Worm (Caenorhabditis elegans) whole organism, young adult: ENCODE results near the gene K09H11.11.

Source experiments
- C06A6.2 ChIP-seq: fragments of 200-800 bp; sonication (Bioruptor generic); conservative IDR thresholded peaks from 2 replicates; pipeline ENCODE4 v1.3.6; 2022; ENCODE audit warnings: missing genetic modification characterization, missing compliant biosample characterization
- C17E4.6 ChIP-seq: fragments of 200-800 bp; sonication (Bioruptor generic); IDR thresholded peaks from 2 replicates; pipeline ENCODE4 v1.3.6; 2022; ENCODE audit warnings: missing genetic modification reagents, missing genetic modification characterization, missing compliant biosample characterization
- D2030.7 ChIP-seq: fragments of 200-800 bp; sonication (Bioruptor generic); IDR thresholded peaks from 2 replicates; pipeline ENCODE4 v1.3.6; 2022; ENCODE audit warnings: missing genetic modification reagents, missing genetic modification characterization, missing compliant biosample characterization
- F22D6.2 ChIP-seq: sonication (generic microtip); optimal IDR thresholded peaks from 2 replicates; lab custom pipeline; 2016; ENCODE audit warnings: mild to moderate bottlenecking, missing genetic modification characterization, missing compliant biosample characterization
- F39B2.1 ChIP-seq: fragments of 200-800 bp; sonication (Bioruptor generic); IDR thresholded peaks from 2 replicates; pipeline ENCODE4 v1.3.6; 2022; ENCODE audit warnings: missing genetic modification reagents, missing genetic modification characterization, missing compliant biosample characterization
- F49E8.2 ChIP-seq: sonication (generic microtip); optimal IDR thresholded peaks from 3 replicates; lab custom pipeline; 2017; ENCODE audit warnings: missing genetic modification characterization, mild to moderate bottlenecking, missing compliant biosample characterization, antibody characterized with exemption, moderate library complexity; ENCODE audit not compliant: insufficient read depth
- F52B5.7 ChIP-seq: sonication (generic microtip); optimal IDR thresholded peaks from 2 replicates; lab custom pipeline; 2016; ENCODE audit warnings: mild to moderate bottlenecking, missing genetic modification characterization, missing compliant biosample characterization
- F55B11.4 ChIP-seq: sonication (generic microtip); optimal IDR thresholded peaks from 2 replicates; lab custom pipeline; 2016; ENCODE audit warnings: missing compliant biosample characterization, missing genetic modification characterization, borderline replicate concordance; ENCODE audit not compliant: insufficient read depth
- Y67H2A.10 ChIP-seq: fragments of 200-800 bp; sonication (Bioruptor generic); conservative IDR thresholded peaks from 2 replicates; pipeline ENCODE4 v1.3.6; 2022; ENCODE audit warnings: missing genetic modification reagents, missing genetic modification characterization, missing compliant biosample characterization
- ZK185.1 ChIP-seq: sonication (generic microtip); optimal IDR thresholded peaks from 2 replicates; lab custom pipeline; 2016; ENCODE audit warnings: mild to moderate bottlenecking, missing genetic modification characterization, missing compliant biosample characterization; ENCODE audit not compliant: poor library complexity, severe bottlenecking
- atf-7 ChIP-seq: sonication (generic microtip); optimal IDR thresholded peaks from 2 replicates; lab custom pipeline; 2017; ENCODE audit warnings: mild to moderate bottlenecking, missing genetic modification characterization, missing compliant biosample characterization
- attf-6 ChIP-seq: fragments of 200-800 bp; sonication (Bioruptor generic); IDR thresholded peaks from 2 replicates; pipeline ENCODE4 v1.3.6; 2022; ENCODE audit warnings: missing genetic modification reagents, missing genetic modification characterization, missing compliant biosample characterization
- bed-2 ChIP-seq: fragments of 200-800 bp; sonication (Bioruptor generic); IDR thresholded peaks from 2 replicates; pipeline ENCODE4 v1.3.6; 2022; ENCODE audit warnings: missing genetic modification reagents, missing genetic modification characterization, missing compliant biosample characterization
- ccch-3 ChIP-seq: fragments of 200-800 bp; sonication (Bioruptor generic); optimal IDR thresholded peaks from 2 replicates; lab custom pipeline; 2018; ENCODE audit warnings: mild to moderate bottlenecking, missing genetic modification characterization, missing compliant biosample characterization
- cebp-1 ChIP-seq, 2 experiments: fragments of 200-800 bp in 1 of 2; sonication (Bioruptor generic) in 1 of 2; sonication (generic microtip) in 1 of 2; IDR thresholded peaks in 1 of 2; optimal IDR thresholded peaks in 1 of 2; 2 replicates each; pipeline versions ENCODE4 v1.3.6 to Lab custom; 2017 to 2022; ENCODE audit warnings: missing compliant biosample characterization in 2 of 2, missing genetic modification characterization in 2 of 2, mild to moderate bottlenecking in 1 of 2, missing genetic modification reagents in 1 of 2, moderate library complexity in 1 of 2
- cebp-2 ChIP-seq: fragments of 200-800 bp; sonication (Bioruptor generic); IDR thresholded peaks from 2 replicates; pipeline ENCODE4 v1.3.6; 2022; ENCODE audit warnings: missing genetic modification characterization, missing compliant biosample characterization
- ceh-100 ChIP-seq: fragments of 200-800 bp; sonication (Bioruptor generic); IDR thresholded peaks from 2 replicates; pipeline ENCODE4 v1.3.6; 2022; ENCODE audit warnings: missing genetic modification reagents, missing genetic modification characterization, missing compliant biosample characterization
- ceh-58 ChIP-seq: fragments of 200-800 bp; sonication (Bioruptor generic); IDR thresholded peaks from 2 replicates; pipeline ENCODE4 v1.3.6; 2022; ENCODE audit warnings: missing genetic modification characterization, missing compliant biosample characterization
- ceh-91 ChIP-seq: fragments of 200-800 bp; sonication (Bioruptor generic); IDR thresholded peaks from 2 replicates; pipeline ENCODE4 v1.3.6; 2022; ENCODE audit warnings: missing genetic modification reagents, missing genetic modification characterization, missing compliant biosample characterization
- die-1 ChIP-seq: sonication (generic microtip); optimal IDR thresholded peaks from 2 replicates; lab custom pipeline; 2016; ENCODE audit warnings: missing genotype, mild to moderate bottlenecking, missing genetic modification characterization, missing compliant biosample characterization
- dpff-1 ChIP-seq: sonication (generic microtip); optimal IDR thresholded peaks from 2 replicates; lab custom pipeline; 2017; ENCODE audit warnings: mild to moderate bottlenecking, missing genetic modification characterization, missing compliant biosample characterization
- egrh-3 ChIP-seq: fragments of 200-800 bp; sonication (Bioruptor generic); IDR thresholded peaks from 2 replicates; pipeline ENCODE4 v1.3.6; 2022; ENCODE audit warnings: missing genetic modification reagents, missing genetic modification characterization, missing compliant biosample characterization
- ekl-4 ChIP-seq: fragments of 200-800 bp; sonication (Bioruptor generic); IDR thresholded peaks from 2 replicates; pipeline ENCODE4 v1.3.6; 2022; ENCODE audit warnings: missing genetic modification reagents, missing genetic modification characterization, missing compliant biosample characterization
- hlh-26 ChIP-seq: fragments of 200-800 bp; sonication (Bioruptor generic); conservative IDR thresholded peaks from 2 replicates; pipeline ENCODE4 v1.3.6; 2022; ENCODE audit warnings: missing genetic modification reagents, missing genetic modification characterization, missing compliant biosample characterization
- hrde-1 ChIP-seq: sonication (generic microtip); optimal IDR thresholded peaks from 2 replicates; lab custom pipeline; 2016; ENCODE audit warnings: missing genetic modification characterization, mild to moderate bottlenecking, missing compliant biosample characterization, moderate library complexity, missing genotype, missing genetic modification reagents, borderline replicate concordance
- hsf-1 ChIP-seq: fragments of 200-800 bp; sonication (Bioruptor generic); IDR thresholded peaks from 2 replicates; pipeline ENCODE4 v1.3.6; 2022; ENCODE audit warnings: missing genetic modification reagents, missing genetic modification characterization, missing compliant biosample characterization
- let-526 ChIP-seq: fragments of 200-800 bp; sonication (Bioruptor generic); IDR thresholded peaks from 2 replicates; pipeline ENCODE4 v1.3.6; 2022; ENCODE audit warnings: missing genetic modification reagents, missing genetic modification characterization, missing compliant biosample characterization
- lin-26 ChIP-seq: fragments of 200-800 bp; sonication (Bioruptor generic); IDR thresholded peaks from 2 replicates; pipeline ENCODE4 v1.3.6; 2022; ENCODE audit warnings: missing genetic modification reagents, missing genetic modification characterization, missing compliant biosample characterization
- lin-35 ChIP-seq, 3 experiments: fragments of 150-350 bp in 2 of 3; sonication (generic microtip) in 1 of 3; optimal IDR thresholded peaks; 2 replicates each; lab custom pipeline; 2014 to 2018; ENCODE audit warnings: missing biosample characterization in 3 of 3, missing genetic modification characterization in 3 of 3, missing genetic modification reagents in 3 of 3
- mxl-1 ChIP-seq: sonication (generic microtip); optimal IDR thresholded peaks from 2 replicates; lab custom pipeline; 2016; ENCODE audit warnings: missing genetic modification characterization, missing compliant biosample characterization
- nhr-179 ChIP-seq: sonication (generic microtip); optimal IDR thresholded peaks from 2 replicates; lab custom pipeline; 2016; ENCODE audit warnings: mild to moderate bottlenecking, missing genetic modification characterization, missing compliant biosample characterization
- rcor-1 ChIP-seq: fragments of 200-800 bp; sonication (Bioruptor generic); IDR thresholded peaks from 2 replicates; pipeline ENCODE4 v1.3.6; 2022; ENCODE audit warnings: missing genetic modification reagents, missing genetic modification characterization, missing compliant biosample characterization
- snpc-4 ChIP-seq, 5 experiments: fragments of 150-350 bp in 1 of 5; sonication (generic microtip) in 4 of 5; optimal IDR thresholded peaks; 2 replicates each; lab custom pipeline; 2014 to 2018; ENCODE audit warnings: missing genetic modification characterization in 5 of 5, missing biosample characterization in 3 of 5, antibody characterized with exemption in 2 of 5, mild to moderate bottlenecking in 2 of 5, missing compliant biosample characterization in 2 of 5, missing genotype in 2 of 5, moderate library complexity in 2 of 5, missing genetic modification reagents in 1 of 5
- somi-1 ChIP-seq: fragments of 200-800 bp; sonication (Bioruptor generic); optimal IDR thresholded peaks from 2 replicates; lab custom pipeline; 2018; ENCODE audit warnings: mild to moderate bottlenecking, missing genetic modification characterization, missing compliant biosample characterization
- tlf-1 ChIP-seq: fragments of 200-800 bp; sonication (Bioruptor generic); optimal IDR thresholded peaks from 2 replicates; lab custom pipeline; 2018; ENCODE audit warnings: mild to moderate bottlenecking, missing genetic modification characterization, missing compliant biosample characterization
- unc-130 ChIP-seq: sonication (generic microtip); optimal IDR thresholded peaks from 2 replicates; lab custom pipeline; 2016; ENCODE audit warnings: missing genetic modification reagents, missing genetic modification characterization, missing compliant biosample characterization
- xnd-1 ChIP-seq: sonication (generic microtip); optimal IDR thresholded peaks from 2 replicates; lab custom pipeline; 2016; ENCODE audit warnings: missing genotype, missing genetic modification reagents, missing genetic modification characterization, missing compliant biosample characterization
- ztf-18 ChIP-seq: sonication (generic microtip); optimal IDR thresholded peaks from 2 replicates; lab custom pipeline; 2016; ENCODE audit warnings: missing genotype, mild to moderate bottlenecking, missing genetic modification characterization, missing compliant biosample characterization

Gene K09H11.11

DNA sequence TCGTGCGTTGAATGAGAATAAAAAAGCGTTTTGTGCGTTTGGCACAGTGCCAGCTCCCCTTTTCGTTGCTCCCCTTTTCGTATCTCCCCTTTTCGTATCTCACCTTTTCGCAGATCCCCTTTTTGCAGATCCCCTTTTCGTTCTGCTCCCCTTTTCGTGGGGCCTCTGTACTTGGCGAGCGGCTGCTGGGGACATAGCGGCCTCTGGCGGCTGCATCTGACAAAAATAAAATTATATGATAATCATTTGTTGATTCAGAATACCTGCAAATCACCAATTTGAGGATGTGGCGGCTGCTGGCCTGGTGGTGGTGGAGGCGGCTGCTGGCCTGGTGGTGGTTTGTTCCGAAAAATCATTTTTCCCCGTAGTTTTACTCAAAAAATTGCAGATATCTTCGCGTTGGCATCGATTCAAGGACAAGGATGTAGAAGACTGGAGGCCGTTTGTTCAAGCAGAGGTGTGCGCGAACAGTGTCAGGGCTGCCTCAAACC is at the start of gene K09H11.11:
K09H11.11 (minus strand) TSS at position 51 of the 491 bp plus-strand sequence.
- peak; percentile 92 for TF ChIP-seq egrh-3 (GFP tag; lab: Robert Waterston, UW)

DNA sequence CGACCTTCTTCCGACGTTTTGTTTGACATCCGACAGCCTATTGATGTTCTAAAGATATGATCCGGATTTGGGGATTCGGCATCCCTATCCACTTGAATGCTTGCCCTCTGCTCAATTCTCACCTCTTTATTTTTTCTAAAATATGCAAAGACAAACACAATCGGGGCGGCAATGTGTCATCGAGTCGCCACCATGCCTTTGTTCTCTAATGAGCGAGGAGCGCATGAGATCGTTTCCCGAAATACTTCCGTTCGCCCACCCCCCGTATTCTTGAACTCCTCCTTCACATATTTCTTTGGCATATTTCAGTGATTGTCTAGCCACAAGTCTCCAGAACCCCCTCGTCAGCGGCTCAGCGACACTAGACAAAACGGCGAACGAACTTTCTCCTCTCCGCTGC is 44.3 kb upstream of the K09H11.11 start, which contains the start of gene cyn-17:
cyn-17 (plus strand) TSS at position 301 of the 400 bp plus-strand sequence.
- TF ChIP-seq ceh-58 (no peak), F39B2.1 (GFP tag; lab: Robert Waterston, UW) (no peak), C17E4.6 (GFP tag; lab: Robert Waterston, UW) (no peak), C06A6.2 (no peak), xnd-1 (no peak), nhr-179 (no peak), Y67H2A.10 (GFP tag; lab: Robert Waterston, UW) (no peak), lin-26 (no peak), dpff-1 (tag; lab: Kevin White, UChicago) (no peak), snpc-4 (GFP tag; optimal IDR thresholded peaks at IDR 0.05; lab: Kevin White, UChicago) (no peak), snpc-4 (tag; optimal IDR thresholded peaks at IDR 0.05; lab: Kevin White, UChicago) (no peak), cebp-2 (GFP tag; lab: Robert Waterston, UW) (no peak), attf-6 (GFP tag; lab: Robert Waterston, UW) (no peak)

DNA sequence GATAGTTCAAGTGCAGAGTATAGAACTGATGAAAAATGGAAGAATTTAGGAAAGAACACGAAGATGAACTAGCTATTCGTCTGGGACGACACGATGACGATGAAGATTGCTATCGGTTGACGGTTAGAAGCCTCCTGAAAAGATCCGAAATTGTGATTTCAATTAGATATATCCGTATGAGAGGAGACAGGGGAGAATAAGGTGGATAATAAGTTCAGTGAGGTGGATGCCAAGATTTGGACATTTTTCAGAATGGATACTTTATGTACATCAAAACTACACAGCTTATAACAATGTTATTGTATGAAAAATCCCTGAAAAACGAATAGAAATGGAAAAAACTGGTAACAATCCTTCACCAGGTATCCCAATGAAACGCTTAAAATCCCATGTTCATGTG is 43.1 kb upstream of the K09H11.11 start, which contains the start of gene nstp-3:
nstp-3 (minus strand) TSS at position 101 of the 400 bp plus-strand sequence.
- TF ChIP-seq ceh-100 (GFP tag; lab: Robert Waterston, UW) (no peak), hlh-26 (no peak), cebp-2 (GFP tag; lab: Robert Waterston, UW) (no peak), die-1 (tag; lab: Kevin White, UChicago) (no peak), unc-130 (GFP tag; lab: Kevin White, UChicago) (no peak), C17E4.6 (GFP tag; lab: Robert Waterston, UW) (no peak), ceh-91 (GFP tag; lab: Robert Waterston, UW) (no peak), ztf-18 (tag; lab: Kevin White, UChicago) (no peak), somi-1 (GFP tag; lab: Kevin White, UChicago) (no peak), let-526 (GFP tag; lab: Robert Waterston, UW) (no peak), cebp-1 (GFP tag; IDR thresholded peaks at IDR 0.05; lab: Robert Waterston, UW) (no peak), cebp-1 (tag; optimal IDR thresholded peaks at IDR 0.05; lab: Kevin White, UChicago) (no peak), rcor-1 (GFP tag; lab: Robert Waterston, UW) (no peak), lin-26 (no peak), F52B5.7 (tag; lab: Kevin White, UChicago) (no peak), atf-7 (no peak), ccch-3 (GFP tag; lab: Kevin White, UChicago) (no peak)

DNA sequence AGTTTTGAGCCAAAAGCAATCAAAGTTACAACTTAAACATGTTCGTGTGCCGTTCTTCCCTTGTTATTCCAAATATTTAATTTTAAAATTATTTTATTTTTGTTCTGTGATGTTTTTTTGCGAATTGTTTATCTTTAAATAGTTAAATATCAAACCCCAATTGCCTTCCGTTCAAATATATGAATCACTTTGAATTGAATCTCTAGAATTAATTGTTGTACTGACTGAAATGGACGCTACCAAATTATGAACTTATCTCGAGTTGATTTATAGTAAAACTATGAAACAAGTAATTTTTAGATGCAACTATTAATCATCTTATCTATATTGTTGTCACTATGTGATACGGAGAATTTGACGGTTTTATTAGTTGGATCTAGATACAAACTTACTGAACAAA is 37.0 kb upstream of the K09H11.11 start, which contains the start of gene ZC250.2:
ZC250.2 (plus strand) TSS at position 301 of the 400 bp plus-strand sequence.
- TF ChIP-seq hsf-1 (GFP tag; lab: Robert Waterston, UW): 0 out of 2 replicates have a peak, but pooled peaks have one; percentile 27
- no peak for TF ChIP-seq mxl-1 (tag; lab: Kevin White, UChicago)

DNA sequence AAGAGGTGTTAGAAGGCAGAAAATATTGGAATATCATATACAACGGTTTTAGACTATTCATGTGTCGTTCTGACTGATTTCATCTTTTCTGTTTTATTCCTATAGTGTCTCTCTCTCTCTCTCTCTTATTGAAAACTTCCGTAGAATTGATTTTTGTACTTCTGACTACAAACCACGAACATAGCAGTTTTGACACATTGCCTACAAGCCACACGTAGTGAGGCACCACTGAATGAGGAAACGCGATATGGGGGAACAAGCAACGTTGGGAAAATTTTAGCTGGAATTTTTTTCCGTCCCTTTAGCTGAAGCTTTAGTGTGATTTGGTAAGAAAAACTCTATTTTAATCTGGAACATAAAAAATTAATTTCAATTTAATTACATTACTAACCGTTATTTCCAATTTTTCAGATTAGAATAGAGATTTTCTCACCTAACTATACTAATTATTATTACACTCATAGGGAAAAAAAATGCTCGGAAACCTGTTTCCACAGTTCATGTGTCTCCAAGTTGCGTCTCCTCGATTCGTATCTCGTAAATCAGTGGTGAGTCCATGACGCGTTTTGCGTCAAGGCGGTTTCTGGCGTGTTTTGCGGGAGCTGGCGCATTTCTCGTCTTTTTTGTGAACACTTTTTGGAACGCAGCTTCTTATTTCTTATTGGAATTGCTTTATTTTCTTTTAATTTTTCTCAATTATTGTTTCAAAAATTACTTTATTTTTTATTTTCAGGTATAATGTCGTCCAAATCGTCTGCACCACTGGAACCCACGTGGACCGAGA is 35.6 kb upstream of the K09H11.11 start, which contains the start of the genes nhr-142 and F44E7.9:
nhr-142 (minus strand) TSS at position 57 of the 784 bp plus-strand sequence.
F44E7.9 (plus strand) TSS at position 734 of the 784 bp plus-strand sequence.
- TF ChIP-seq F55B11.4 (tag; lab: Kevin White, UChicago) (no peak), atf-7 (peak; percentile 32), ekl-4 (GFP tag; lab: Robert Waterston, UW) (peak; percentile 30; the same call in 1 of the 2 replicates), tlf-1 (GFP tag; lab: Kevin White, UChicago) (peak; percentile 78), ceh-58 (no peak), F22D6.2 (peak; percentile 47), ceh-91 (GFP tag; lab: Robert Waterston, UW) (peak; percentile 54), ZK185.1 (tag; lab: Kevin White, UChicago) (peak; percentile 55), lin-35 (GFP tag; optimal IDR thresholded peaks at IDR 0.05; lab: Kevin White, UChicago) (peak in 2 of 3 experiments; percentile 54 to 72), F49E8.2 (tag; lab: Kevin White, UChicago) (peak; percentile 42), bed-2 (GFP tag; lab: Robert Waterston, UW) (no peak), D2030.7 (GFP tag; lab: Robert Waterston, UW) (peak; percentile 76), hrde-1 (no peak), C17E4.6 (GFP tag; lab: Robert Waterston, UW) (0 out of 2 replicates have a peak, but pooled peaks have one; percentile 22)
